Worm (Caenorhabditis elegans) whole organism, young adult: ENCODE data around the gene C06A6.2.
A peak's percentile ranks its signal among the peaks of the same experiment; 100 is the strongest.

Experiments used
- B0019.2 ChIP-seq: fragments of 200-800 bp; sonication (Bioruptor generic); conservative IDR thresholded peaks from 2 replicates; pipeline ENCODE4 v1.3.6; 2022; ENCODE audit warnings: missing genetic modification reagents, missing genetic modification characterization, missing compliant biosample characterization
- B0261.1 ChIP-seq: sonication (generic microtip); optimal IDR thresholded peaks from 2 replicates; lab custom pipeline; 2016; ENCODE audit warnings: mild to moderate bottlenecking, missing genetic modification characterization, moderate library complexity, missing compliant biosample characterization
- B0336.3 ChIP-seq: fragments of 200-800 bp; sonication (Bioruptor generic); IDR thresholded peaks from 2 replicates; pipeline ENCODE4 v1.3.6; 2022; ENCODE audit warnings: missing genetic modification characterization, missing compliant biosample characterization
- F10E7.11 ChIP-seq: sonication (generic microtip); optimal IDR thresholded peaks from 2 replicates; lab custom pipeline; 2017; ENCODE audit warnings: mild to moderate bottlenecking, missing genetic modification characterization, moderate library complexity, missing compliant biosample characterization
- F33H1.4 ChIP-seq: fragments of 200-800 bp; sonication (Bioruptor generic); IDR thresholded peaks from 2 replicates; pipeline ENCODE4 v1.3.6; 2022; ENCODE audit warnings: missing genetic modification reagents, missing genetic modification characterization, missing compliant biosample characterization
- F55B11.4 ChIP-seq: sonication (generic microtip); optimal IDR thresholded peaks from 2 replicates; lab custom pipeline; 2016; ENCODE audit warnings: missing compliant biosample characterization, missing genetic modification characterization, borderline replicate concordance; ENCODE audit not compliant: insufficient read depth
- K12H6.12 ChIP-seq: fragments of 200-800 bp; sonication (Bioruptor generic); optimal IDR thresholded peaks from 2 replicates; lab custom pipeline; 2018; ENCODE audit warnings: mild to moderate bottlenecking, missing genetic modification characterization, missing compliant biosample characterization
- Y53F4B.3 ChIP-seq: fragments of 200-800 bp; sonication (Bioruptor generic); IDR thresholded peaks from 2 replicates; pipeline ENCODE4 v1.3.6; 2022; ENCODE audit warnings: missing genetic modification reagents, missing genetic modification characterization, missing compliant biosample characterization
- Y79H2A.3 ChIP-seq: fragments of 200-800 bp; sonication (Bioruptor generic); conservative IDR thresholded peaks from 2 replicates; pipeline ENCODE4 v1.3.6; 2022; ENCODE audit warnings: missing genetic modification reagents, missing genetic modification characterization, missing compliant biosample characterization
- ama-1 ChIP-seq, 3 experiments: fragments of 150-350 bp in 1 of 3; sonication (generic microtip) in 2 of 3; optimal IDR thresholded peaks; 2 replicates each; lab custom pipeline; 2014 to 2018; ENCODE audit warnings: missing biosample characterization in 2 of 3, missing genetic modification characterization in 2 of 3, missing genetic modification reagents in 2 of 3
- aptf-3 ChIP-seq: fragments of 200-800 bp; sonication (Bioruptor generic); IDR thresholded peaks from 2 replicates; pipeline ENCODE4 v1.3.6; 2022; ENCODE audit warnings: missing genetic modification characterization, missing compliant biosample characterization
- atf-7 ChIP-seq: sonication (generic microtip); optimal IDR thresholded peaks from 2 replicates; lab custom pipeline; 2017; ENCODE audit warnings: mild to moderate bottlenecking, missing genetic modification characterization, missing compliant biosample characterization
- attf-3 ChIP-seq: fragments of 200-800 bp; sonication (Bioruptor generic); conservative IDR thresholded peaks from 2 replicates; pipeline ENCODE4 v1.3.6; 2022; ENCODE audit warnings: missing genetic modification reagents, missing genetic modification characterization, missing compliant biosample characterization
- attf-5 ChIP-seq: fragments of 200-800 bp; sonication (Bioruptor generic); optimal IDR thresholded peaks from 2 replicates; lab custom pipeline; 2018; ENCODE audit warnings: mild to moderate bottlenecking, missing genetic modification characterization, missing compliant biosample characterization
- bed-1 ChIP-seq: fragments of 200-800 bp; sonication (Bioruptor generic); IDR thresholded peaks from 2 replicates; pipeline ENCODE4 v1.3.6; 2022; ENCODE audit warnings: missing genetic modification reagents, missing genetic modification characterization, missing compliant biosample characterization
- cebp-1 ChIP-seq, 2 experiments: fragments of 200-800 bp in 1 of 2; sonication (Bioruptor generic) in 1 of 2; sonication (generic microtip) in 1 of 2; IDR thresholded peaks in 1 of 2; optimal IDR thresholded peaks in 1 of 2; 2 replicates each; pipeline versions ENCODE4 v1.3.6 to Lab custom; 2017 to 2022; ENCODE audit warnings: missing compliant biosample characterization in 2 of 2, missing genetic modification characterization in 2 of 2, mild to moderate bottlenecking in 1 of 2, missing genetic modification reagents in 1 of 2, moderate library complexity in 1 of 2
- ceh-27 ChIP-seq: fragments of 200-800 bp; sonication (Bioruptor generic); optimal IDR thresholded peaks from 2 replicates; lab custom pipeline; 2018; ENCODE audit warnings: mild to moderate bottlenecking, missing genetic modification characterization, moderate library complexity, missing compliant biosample characterization
- dox-1 ChIP-seq: fragments of 200-800 bp; sonication (Bioruptor generic); IDR thresholded peaks from 2 replicates; pipeline ENCODE4 v1.3.6; 2022; ENCODE audit warnings: missing genetic modification reagents, missing genetic modification characterization, missing compliant biosample characterization
- ekl-4 ChIP-seq: fragments of 200-800 bp; sonication (Bioruptor generic); IDR thresholded peaks from 2 replicates; pipeline ENCODE4 v1.3.6; 2022; ENCODE audit warnings: missing genetic modification reagents, missing genetic modification characterization, missing compliant biosample characterization
- hlh-26 ChIP-seq: fragments of 200-800 bp; sonication (Bioruptor generic); conservative IDR thresholded peaks from 2 replicates; pipeline ENCODE4 v1.3.6; 2022; ENCODE audit warnings: missing genetic modification reagents, missing genetic modification characterization, missing compliant biosample characterization
- hmg-1.2 ChIP-seq: fragments of 200-800 bp; sonication (Bioruptor generic); IDR thresholded peaks from 2 replicates; pipeline ENCODE4 v1.3.6; 2022; ENCODE audit warnings: missing genetic modification reagents, missing genetic modification characterization, missing compliant biosample characterization
- hmg-20 ChIP-seq: fragments of 200-800 bp; sonication (Bioruptor generic); IDR thresholded peaks from 2 replicates; pipeline ENCODE4 v1.3.6; 2022; ENCODE audit warnings: missing genetic modification reagents, missing genetic modification characterization, missing compliant biosample characterization
- hrde-1 ChIP-seq: sonication (generic microtip); optimal IDR thresholded peaks from 2 replicates; lab custom pipeline; 2016; ENCODE audit warnings: missing genetic modification characterization, mild to moderate bottlenecking, missing compliant biosample characterization, moderate library complexity, missing genotype, missing genetic modification reagents, borderline replicate concordance
- hsf-1 ChIP-seq: fragments of 200-800 bp; sonication (Bioruptor generic); IDR thresholded peaks from 2 replicates; pipeline ENCODE4 v1.3.6; 2022; ENCODE audit warnings: missing genetic modification reagents, missing genetic modification characterization, missing compliant biosample characterization
- lag-1 ChIP-seq: fragments of 200-800 bp; sonication (Bioruptor generic); IDR thresholded peaks from 2 replicates; pipeline ENCODE4 v1.3.6; 2022; ENCODE audit warnings: missing genetic modification reagents, missing genetic modification characterization, missing compliant biosample characterization
- let-526 ChIP-seq: fragments of 200-800 bp; sonication (Bioruptor generic); IDR thresholded peaks from 2 replicates; pipeline ENCODE4 v1.3.6; 2022; ENCODE audit warnings: missing genetic modification reagents, missing genetic modification characterization, missing compliant biosample characterization
- let-607 ChIP-seq, 2 experiments: fragments of 200-800 bp in 1 of 2; sonication (Bioruptor generic) in 1 of 2; sonication (generic microtip) in 1 of 2; optimal IDR thresholded peaks; 2 replicates each; lab custom pipeline; 2016 to 2018; ENCODE audit warnings: mild to moderate bottlenecking in 2 of 2, missing compliant biosample characterization in 2 of 2, missing genetic modification characterization in 2 of 2, moderate library complexity in 2 of 2, missing genotype in 1 of 2
- madf-10 ChIP-seq: sonication (generic microtip); optimal IDR thresholded peaks from 2 replicates; lab custom pipeline; 2016; ENCODE audit warnings: mild to moderate bottlenecking, missing genetic modification characterization, missing compliant biosample characterization
- mel-28 ChIP-seq: sonication (generic microtip); optimal IDR thresholded peaks from 2 replicates; lab custom pipeline; 2016; ENCODE audit warnings: borderline replicate concordance, mild to moderate bottlenecking, missing genetic modification characterization, missing compliant biosample characterization
- nhr-80 ChIP-seq: sonication (generic microtip); optimal IDR thresholded peaks from 2 replicates; lab custom pipeline; 2016; ENCODE audit warnings: missing genetic modification characterization, missing compliant biosample characterization
- repo-1 ChIP-seq: sonication (generic microtip); optimal IDR thresholded peaks from 2 replicates; lab custom pipeline; 2017; ENCODE audit warnings: mild to moderate bottlenecking, missing genetic modification characterization, missing compliant biosample characterization
- snpc-1.1 ChIP-seq: sonication (generic microtip); optimal IDR thresholded peaks from 2 replicates; lab custom pipeline; 2017; ENCODE audit warnings: missing genetic modification characterization, mild to moderate bottlenecking, missing compliant biosample characterization, antibody characterized with exemption, moderate library complexity, missing genotype, missing genetic modification reagents; ENCODE audit not compliant: insufficient read depth
- snpc-1.3 ChIP-seq: sonication (generic microtip); optimal IDR thresholded peaks from 2 replicates; lab custom pipeline; 2017; ENCODE audit warnings: missing genetic modification characterization, mild to moderate bottlenecking, missing compliant biosample characterization, antibody characterized with exemption, moderate library complexity, missing genotype, missing genetic modification reagents; ENCODE audit not compliant: insufficient read depth
- snpc-3.4 ChIP-seq: sonication (generic microtip); optimal IDR thresholded peaks from 2 replicates; lab custom pipeline; 2017; ENCODE audit warnings: missing genetic modification characterization, mild to moderate bottlenecking, missing compliant biosample characterization, antibody characterized with exemption, moderate library complexity, missing genotype, missing genetic modification reagents
- somi-1 ChIP-seq: fragments of 200-800 bp; sonication (Bioruptor generic); optimal IDR thresholded peaks from 2 replicates; lab custom pipeline; 2018; ENCODE audit warnings: mild to moderate bottlenecking, missing genetic modification characterization, missing compliant biosample characterization
- tlf-1 ChIP-seq: fragments of 200-800 bp; sonication (Bioruptor generic); optimal IDR thresholded peaks from 2 replicates; lab custom pipeline; 2018; ENCODE audit warnings: mild to moderate bottlenecking, missing genetic modification characterization, missing compliant biosample characterization
- zfh-2 ChIP-seq: fragments of 200-800 bp; sonication (Bioruptor generic); conservative IDR thresholded peaks from 2 replicates; pipeline ENCODE4 v1.3.6; 2022; ENCODE audit warnings: missing genetic modification reagents, missing genetic modification characterization, missing compliant biosample characterization
- ztf-3 ChIP-seq: fragments of 200-800 bp; sonication (Bioruptor generic); optimal IDR thresholded peaks from 2 replicates; lab custom pipeline; 2018; ENCODE audit warnings: mild to moderate bottlenecking, missing genetic modification characterization, missing compliant biosample characterization

Gene C06A6.2

ce11 chrIV:7881726-7882125 lies 35.3 kb downstream of the C06A6.2 start, which contains the start of gene atic-1:
atic-1 (plus strand) TSS chrIV:7882026.
- TF ChIP-seq B0261.1 = no peak
- TF ChIP-seq, all 124 proteins: peak for 0

ce11 chrIV:7897443-7897842 lies 51.0 kb downstream of the C06A6.2 start, which contains the start of gene ilys-4:
ilys-4 (minus strand) TSS chrIV:7897543.
- TF ChIP-seq atf-7 (peak; percentile 14), attf-3 (GFP tag; lab: Robert Waterston, UW) (no peak)

ce11 chrIV:7897953-7898352 lies 51.5 kb downstream of the C06A6.2 start:
- TF ChIP-seq hsf-1 (GFP tag; lab: Robert Waterston, UW) (no peak), let-607 (tag; optimal IDR thresholded peaks at IDR 0.05; lab: Kevin White, UChicago) (no peak), snpc-1.3 (no peak), F55B11.4 (tag; lab: Kevin White, UChicago) (no peak), hrde-1 (tag; lab: Kevin White, UChicago) (no peak), attf-5 (GFP tag; lab: Kevin White, UChicago) (no peak), K12H6.12 (tag; lab: Kevin White, UChicago) (no peak), Y79H2A.3 (GFP tag; lab: Robert Waterston, UW) (no peak), dox-1 (GFP tag; lab: Robert Waterston, UW) (no peak), ama-1 (optimal IDR thresholded peaks at IDR 0.05; lab: Kevin White, UChicago) (no peak), ama-1 (GFP tag; optimal IDR thresholded peaks at IDR 0.05; lab: Kevin White, UChicago) (no peak), Y53F4B.3 (GFP tag; lab: Robert Waterston, UW) (no peak), B0019.2 (GFP tag; lab: Robert Waterston, UW) (no peak), hlh-26 (no peak), zfh-2 (GFP tag; lab: Robert Waterston, UW) (no peak), F33H1.4 (no peak)

ce11 chrIV:7898489-7898888 lies 52.1 kb downstream of the C06A6.2 start:
- no peak for TF ChIP-seq bed-1
- peak; percentile 70 for TF ChIP-seq nhr-80
- TF ChIP-seq, all 124 proteins: peak for 1

ce11 chrIV:7902221-7902904 lies 55.9 kb downstream of the C06A6.2 start, which contains the start of gene arp-11:
arp-11 (minus strand) TSS chrIV:7902271.
- no peak for TF ChIP-seq aptf-3 (GFP tag; lab: Robert Waterston, UW)
- TF ChIP-seq bed-1 = no peak
- TF ChIP-seq let-526 (GFP tag; lab: Robert Waterston, UW) = no peak
- no peak for TF ChIP-seq ztf-3 (GFP tag; lab: Kevin White, UChicago)
- no peak for TF ChIP-seq repo-1
- no peak for TF ChIP-seq lag-1 (GFP tag; lab: Robert Waterston, UW)
- TF ChIP-seq F10E7.11 (tag; lab: Kevin White, UChicago) = no peak
- peak; percentile 31; the same call in 1 of the 2 replicates for TF ChIP-seq hmg-1.2
- peak; percentile 46 for TF ChIP-seq madf-10
- no peak for TF ChIP-seq snpc-1.1 (tag; lab: Kevin White, UChicago)
- TF ChIP-seq somi-1 = no peak
- peak; percentile 0 for TF ChIP-seq tlf-1 (GFP tag; lab: Kevin White, UChicago)
- no peak for TF ChIP-seq hmg-20 (GFP tag; lab: Robert Waterston, UW)
- TF ChIP-seq ceh-27 (GFP tag; lab: Kevin White, UChicago) = peak; percentile 30
- no peak for TF ChIP-seq hsf-1 (GFP tag; lab: Robert Waterston, UW)
- TF ChIP-seq snpc-3.4 = peak; percentile 11
- no peak for TF ChIP-seq mel-28 (tag; lab: Kevin White, UChicago)
- peak; percentile 29 for TF ChIP-seq snpc-1.3
- 0 out of 2 replicates have a peak, but pooled peaks have one; percentile 22 for TF ChIP-seq B0336.3
- TF ChIP-seq ekl-4 = no peak
- TF ChIP-seq attf-3 (GFP tag; lab: Robert Waterston, UW) = no peak
- no peak for TF ChIP-seq cebp-1 (GFP tag; IDR thresholded peaks at IDR 0.05; lab: Robert Waterston, UW)
- TF ChIP-seq cebp-1 (tag; optimal IDR thresholded peaks at IDR 0.05; lab: Kevin White, UChicago) = peak; percentile 60
